Worm (Caenorhabditis elegans): ENCODE data around the gene srv-27.
"Not testable (repeated sequence)": the region's sequence is repeated elsewhere in the genome, so short reads cannot be mapped to it uniquely, and the experiment has no call there.

DNA sequence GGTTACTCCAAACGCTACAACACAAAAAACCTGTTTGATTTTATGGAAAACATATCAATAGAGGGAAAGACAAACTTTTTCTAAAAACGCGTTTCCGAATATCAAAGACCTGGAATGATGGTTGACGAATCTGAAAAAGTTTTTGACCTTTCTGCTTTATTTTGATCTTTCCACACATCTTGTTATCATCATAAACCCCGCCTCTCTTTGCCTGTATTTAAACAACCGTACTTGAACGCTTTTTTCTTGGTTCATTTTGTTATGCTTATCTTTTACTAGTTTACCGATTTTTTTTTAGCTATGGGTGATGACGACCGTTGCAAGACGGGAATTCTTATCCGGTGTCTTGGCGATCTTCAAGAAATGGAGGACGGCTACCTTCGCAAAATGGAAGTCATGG is 45.2 kb downstream of the srv-27 start, which contains the start of gene T13A10.2:
- TF ChIP-seq ama-1 (optimal IDR thresholded peaks at IDR 0.05); odd-2 (tag; optimal IDR thresholded peaks at IDR 0.05); ztf-16 (tag; optimal IDR thresholded peaks at IDR 0.05); ceh-45 (GFP tag; IDR thresholded peaks at IDR 0.05); unc-55 (GFP tag; optimal IDR thresholded peaks at IDR 0.05); pha-2 (tag; optimal IDR thresholded peaks at IDR 0.05); zip-5 (tag; optimal IDR thresholded peaks at IDR 0.05); dmd-4 (tag; optimal IDR thresholded peaks at IDR 0.05; ENCODE audit: borderline replicate concordance): not testable (repeated sequence)

All from whole organism, late embryonic.